Worm (Caenorhabditis elegans): ENCODE results near the gene srbc-25.

Gene srbc-25

DNA sequence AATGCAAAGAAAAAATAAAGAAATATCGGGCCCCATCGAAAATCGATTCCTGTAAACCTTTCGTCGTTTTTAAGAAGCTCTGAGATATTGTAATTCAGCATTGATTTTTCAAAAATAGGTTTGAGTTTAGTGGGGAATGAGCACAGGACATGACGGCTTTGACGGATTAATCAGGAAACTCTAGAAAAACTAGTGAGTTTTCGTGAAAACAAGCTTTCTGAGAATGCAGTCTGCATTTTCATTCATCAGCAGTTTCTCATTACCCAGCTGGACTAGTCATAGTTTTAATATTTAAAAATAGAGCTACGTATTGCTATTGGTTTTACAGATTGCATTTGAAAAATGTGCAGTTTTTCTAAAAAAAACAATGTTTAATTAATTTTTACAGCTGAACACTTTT lies 18.4 kb downstream of the srbc-25 start, which contains the start of gene srz-47:
srz-47 (minus strand) TSS at position 101 of the 400 bp plus-strand sequence.
- TF ChIP-seq dao-5 (tag; optimal IDR thresholded peaks at IDR 0.05) = no peak

DNA sequence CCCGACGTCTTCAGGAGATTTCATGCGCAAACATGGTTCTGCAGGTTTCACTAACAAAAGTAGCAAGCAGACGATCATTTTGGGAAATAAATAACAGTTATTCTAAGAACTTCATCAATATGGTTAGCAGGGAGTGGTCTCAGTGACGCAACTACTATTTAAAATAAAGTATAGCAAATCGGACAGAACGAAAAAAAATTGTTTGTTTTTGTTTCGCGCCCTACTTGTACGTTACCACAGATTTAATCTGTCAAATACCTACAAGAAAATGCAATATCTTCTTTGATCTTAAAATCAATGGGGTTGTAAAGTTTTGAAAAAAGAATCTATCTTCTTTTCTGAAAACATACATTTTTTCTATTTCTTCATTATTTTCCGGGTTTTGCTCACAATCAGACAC lies 25.1 kb downstream of the srbc-25 start, which contains the start of gene srz-96:
srz-96 (plus strand) TSS at position 301 of the 400 bp plus-strand sequence.
- TF ChIP-seq W03F9.2 (tag; optimal IDR thresholded peaks at IDR 0.05) = no peak
- TF ChIP-seq him-1 (tag; optimal IDR thresholded peaks at IDR 0.05) = no peak
- TF ChIP-seq dao-5 (tag; optimal IDR thresholded peaks at IDR 0.05) = no peak

DNA sequence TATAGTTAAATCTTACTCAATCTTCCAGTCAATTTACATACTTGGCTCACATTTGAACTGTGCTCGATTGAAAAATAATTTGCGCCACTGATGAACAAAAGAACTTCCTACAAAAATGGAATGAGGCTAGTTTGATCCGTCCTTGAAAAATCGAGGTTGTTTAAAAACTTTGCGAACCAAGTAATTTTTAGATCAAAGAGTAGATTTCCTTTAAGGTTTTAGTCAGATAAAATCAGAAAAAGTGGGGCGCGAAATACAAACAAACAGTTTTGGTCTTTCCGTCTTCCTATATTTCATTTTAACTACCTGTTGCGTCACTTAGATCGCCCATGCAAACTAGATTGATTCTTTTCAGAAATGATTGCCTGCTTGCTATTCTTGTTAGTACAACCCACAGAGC lies 28.0 kb downstream of the srbc-25 start, which contains the start of gene Y68A4A.10:
Y68A4A.10 (plus strand) TSS at position 301 of the 400 bp plus-strand sequence.
- TF ChIP-seq dao-5 (tag; optimal IDR thresholded peaks at IDR 0.05) (no peak), W03F9.2 (tag; optimal IDR thresholded peaks at IDR 0.05) (no peak), him-1 (tag; optimal IDR thresholded peaks at IDR 0.05) (no peak)

DNA sequence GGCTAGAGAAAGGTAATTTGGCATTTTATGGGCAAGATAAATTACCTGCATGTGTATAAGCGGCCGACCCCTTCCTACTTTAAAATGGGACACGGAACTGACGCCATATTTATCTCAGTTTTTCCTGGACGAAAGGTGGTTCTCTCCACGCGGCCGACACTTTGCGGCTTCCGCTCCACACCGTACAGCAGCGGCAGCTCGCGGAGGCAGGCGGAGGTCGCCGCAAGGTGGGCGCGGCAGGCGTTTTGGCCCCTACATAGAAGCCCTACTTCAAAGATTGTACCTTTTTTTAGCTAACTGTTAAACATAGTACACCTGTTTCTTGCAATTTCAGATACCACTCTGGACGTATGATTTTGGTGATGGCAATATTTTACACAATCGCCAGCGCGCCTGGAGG lies 32.6 kb downstream of the srbc-25 start:
- TF ChIP-seq W03F9.2 (tag; optimal IDR thresholded peaks at IDR 0.05) = no peak
- no peak for TF ChIP-seq him-1 (tag; optimal IDR thresholded peaks at IDR 0.05)
- TF ChIP-seq dao-5 (tag; optimal IDR thresholded peaks at IDR 0.05) = no peak

DNA sequence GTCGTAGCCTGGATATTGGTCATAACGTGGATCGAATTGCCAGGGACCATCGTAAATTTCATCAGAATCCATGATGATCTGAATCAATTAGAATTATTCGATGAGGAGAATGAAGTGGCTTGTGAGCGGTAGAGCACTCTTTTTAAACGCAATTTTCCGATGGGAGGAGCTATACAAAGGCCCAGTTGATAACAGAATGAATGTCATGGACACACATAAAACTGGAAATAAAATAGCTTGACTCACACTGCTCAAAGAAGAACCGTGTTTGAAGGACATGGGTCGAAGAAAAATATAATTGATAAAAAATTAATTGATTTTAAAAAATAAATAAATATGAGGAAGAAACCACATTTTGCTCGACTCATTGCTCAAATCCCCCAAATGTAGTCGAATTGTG lies 34.2 kb downstream of the srbc-25 start, which contains the start of gene Y68A4A.13:
Y68A4A.13 (minus strand) TSS at position 101 of the 400 bp plus-strand sequence.
- TF ChIP-seq him-1 (tag; optimal IDR thresholded peaks at IDR 0.05) (no peak), dao-5 (tag; optimal IDR thresholded peaks at IDR 0.05) (no peak), W03F9.2 (tag; optimal IDR thresholded peaks at IDR 0.05) (no peak)

DNA sequence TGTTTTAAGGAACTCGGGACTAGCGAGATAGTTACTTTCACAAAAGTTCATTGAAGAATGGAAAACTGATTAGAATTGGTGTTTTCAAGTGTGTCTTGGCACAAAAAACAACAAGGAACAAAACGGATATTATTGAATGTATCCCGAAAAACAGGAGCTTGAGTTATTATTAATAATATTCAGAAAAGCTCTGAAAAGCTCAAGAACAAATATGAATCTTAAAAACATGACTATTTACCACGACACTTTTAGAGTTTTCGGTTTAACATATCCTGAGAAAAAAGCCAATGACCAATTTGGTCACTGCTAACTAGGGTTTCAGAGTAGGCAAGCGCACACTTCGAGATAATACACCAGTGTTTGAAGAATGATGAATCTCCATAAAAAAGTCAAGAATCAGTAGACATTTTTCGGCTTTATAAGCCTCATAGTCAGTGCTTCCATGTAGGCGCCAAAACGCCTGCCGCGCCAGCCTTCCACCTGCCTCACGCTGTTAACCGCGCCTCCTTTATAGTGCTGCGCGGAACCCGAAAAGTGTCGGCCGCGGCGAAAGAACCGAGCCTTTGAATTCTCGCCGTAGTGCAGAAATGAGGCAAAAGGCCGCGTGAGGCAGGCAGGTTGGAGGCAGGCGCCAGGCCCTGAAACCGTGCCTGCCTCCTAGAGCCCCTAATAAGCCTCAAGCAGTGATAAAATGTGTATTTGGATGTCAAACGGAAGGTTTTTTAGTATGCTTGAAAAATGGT lies 38.3 kb downstream of the srbc-25 start, which contains the start of gene srh-236:
srh-236 (minus strand) TSS at position 51 of the 743 bp plus-strand sequence.
- TF ChIP-seq W03F9.2 (tag; optimal IDR thresholded peaks at IDR 0.05) (no peak), dao-5 (tag; optimal IDR thresholded peaks at IDR 0.05) (no peak), him-1 (tag; optimal IDR thresholded peaks at IDR 0.05) (no peak)

DNA sequence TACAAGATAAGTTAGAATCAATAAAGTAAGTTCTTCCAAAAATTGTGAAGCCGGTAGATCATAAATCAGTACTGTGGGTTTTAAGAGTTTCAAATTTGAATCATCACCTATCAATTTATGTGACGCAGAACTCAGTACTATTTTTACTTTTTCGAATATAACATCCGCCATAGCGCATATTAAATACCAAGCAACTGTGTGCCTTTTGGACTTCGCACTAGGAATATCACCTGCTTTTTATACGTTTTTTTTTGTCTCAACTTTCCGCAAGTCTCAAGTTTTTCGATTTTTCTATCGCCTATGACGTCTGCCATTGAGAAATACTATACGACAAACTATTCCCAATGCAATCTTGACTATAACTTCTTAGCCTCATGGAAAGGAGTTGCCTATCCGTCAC lies 38.9 kb downstream of the srbc-25 start, which contains the start of gene srh-113:
srh-113 (plus strand) TSS at position 301 of the 400 bp plus-strand sequence.
- TF ChIP-seq W03F9.2 (tag; optimal IDR thresholded peaks at IDR 0.05) (no peak), dao-5 (tag; optimal IDR thresholded peaks at IDR 0.05) (no peak), him-1 (tag; optimal IDR thresholded peaks at IDR 0.05) (no peak)

DNA sequence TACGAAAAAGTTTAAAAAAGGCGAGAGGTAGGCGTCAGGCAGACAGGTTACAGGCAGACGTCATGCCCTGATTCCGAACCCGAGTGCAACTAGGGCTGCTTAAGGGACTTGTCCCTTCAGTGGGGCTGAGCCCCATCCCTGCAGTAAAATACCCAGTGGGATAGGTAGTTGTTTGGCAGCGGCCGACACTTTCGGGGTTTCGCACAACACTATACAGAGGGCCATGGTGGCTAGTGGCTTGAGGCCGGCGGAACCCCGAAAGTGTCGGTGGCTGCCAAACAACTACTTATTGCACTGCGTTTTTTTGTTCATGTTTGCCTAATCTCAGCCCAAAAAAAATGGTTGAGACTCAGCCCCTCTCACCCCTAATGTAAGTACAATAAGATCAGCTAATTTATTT lies 41.8 kb downstream of the srbc-25 start:
- TF ChIP-seq dao-5 (tag; optimal IDR thresholded peaks at IDR 0.05) = no peak
- TF ChIP-seq W03F9.2 (tag; optimal IDR thresholded peaks at IDR 0.05) = no peak
- TF ChIP-seq him-1 (tag; optimal IDR thresholded peaks at IDR 0.05) = no peak

DNA sequence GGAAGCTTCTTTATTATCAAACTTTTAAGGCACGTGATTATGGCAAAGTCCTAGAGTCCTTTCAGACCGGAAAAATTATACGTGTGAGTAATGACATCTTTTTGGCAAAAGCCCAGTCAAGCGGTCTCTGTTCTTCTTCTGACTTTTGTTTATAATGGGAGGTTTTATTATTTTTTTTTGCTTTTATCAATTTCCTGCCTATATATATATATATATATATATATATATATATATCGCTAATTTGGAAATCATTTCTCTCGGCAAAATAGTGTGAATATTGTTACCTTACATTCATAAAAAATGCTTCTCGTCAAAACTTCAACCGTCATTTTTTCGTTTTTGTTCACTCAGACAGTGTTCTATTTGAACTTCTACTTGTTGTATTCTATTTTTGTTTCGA lies 43.9 kb downstream of the srbc-25 start, which contains the start of gene srbc-62:
srbc-62 (plus strand) TSS at position 301 of the 400 bp plus-strand sequence.
- no peak for TF ChIP-seq him-1 (tag; optimal IDR thresholded peaks at IDR 0.05)
- no peak for TF ChIP-seq W03F9.2 (tag; optimal IDR thresholded peaks at IDR 0.05)
- no peak for TF ChIP-seq dao-5 (tag; optimal IDR thresholded peaks at IDR 0.05)

DNA sequence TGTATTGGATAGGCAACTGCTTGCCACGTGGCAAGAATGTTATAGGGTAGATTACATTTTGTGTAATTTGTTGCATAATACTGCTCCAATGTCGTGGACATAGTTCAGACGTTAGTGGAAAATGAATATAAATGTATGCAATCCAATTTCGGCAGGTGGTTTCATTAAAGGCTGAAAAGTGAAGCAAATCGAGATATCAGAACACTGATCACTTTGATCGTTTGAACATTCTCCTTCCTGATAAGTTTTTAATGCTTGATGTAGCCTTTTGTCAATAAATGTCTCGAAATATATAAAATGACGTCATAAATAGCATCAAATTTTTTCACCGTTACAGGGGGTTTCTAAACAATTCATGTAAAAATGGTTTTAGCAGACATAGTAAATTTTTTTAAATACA lies 46.5 kb downstream of the srbc-25 start, which contains the start of gene srh-109:
srh-109 (minus strand) TSS at position 101 of the 400 bp plus-strand sequence.
- TF ChIP-seq him-1 (tag; optimal IDR thresholded peaks at IDR 0.05) = no peak
- TF ChIP-seq W03F9.2 (tag; optimal IDR thresholded peaks at IDR 0.05) = no peak
- no peak for TF ChIP-seq dao-5 (tag; optimal IDR thresholded peaks at IDR 0.05)

DNA sequence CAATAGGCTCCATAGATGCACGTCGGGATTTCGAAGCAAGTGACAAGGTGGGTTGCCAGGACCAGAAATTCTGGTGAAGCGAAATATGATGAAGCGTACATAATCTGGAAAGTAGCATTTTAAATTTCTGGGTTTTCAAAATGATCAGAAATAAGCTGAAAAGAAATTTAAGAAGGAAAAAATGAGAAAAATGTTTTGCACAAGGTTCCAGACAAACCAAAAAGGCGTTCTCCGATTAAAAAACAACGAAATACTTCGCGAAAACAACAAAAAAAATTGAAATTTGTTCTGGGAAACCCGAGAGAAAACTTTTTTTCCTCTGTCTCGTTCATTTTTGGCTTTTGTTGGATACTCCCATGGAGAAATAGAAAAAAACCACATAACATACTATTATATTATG lies 49.5 kb downstream of the srbc-25 start, which contains the start of gene srh-252:
srh-252 (minus strand) TSS at position 101 of the 400 bp plus-strand sequence.
- TF ChIP-seq dao-5 (tag; optimal IDR thresholded peaks at IDR 0.05) (no peak), him-1 (tag; optimal IDR thresholded peaks at IDR 0.05) (no peak), W03F9.2 (tag; optimal IDR thresholded peaks at IDR 0.05) (no peak)

All from whole organism, L4/young adult.